Fruit fly (Drosophila melanogaster) whole organism, embryonic: ENCODE data around the gene Spt20.

Experiments
- B-H2 ChIP-seq: fragments of 200-800 bp; sonication (Bioruptor generic); optimal IDR thresholded peaks from 2 replicates; lab custom pipeline; 2018; ENCODE audit warnings: missing biosample characterization, mild to moderate bottlenecking, missing genetic modification characterization
- BEAF-32 ChIP-seq: fragments of 200-800 bp; sonication (Bioruptor generic); optimal IDR thresholded peaks from 3 replicates; lab custom pipeline; 2017; ENCODE audit warnings: missing biosample characterization, missing genetic modification characterization, mild to moderate bottlenecking, moderate library complexity, missing genetic modification reagents
- Bdp1 ChIP-seq: fragments of 200-800 bp; sonication (Bioruptor generic); optimal IDR thresholded peaks from 3 replicates; lab custom pipeline; 2016; ENCODE audit warnings: missing biosample characterization, missing genetic modification characterization
- Blimp-1 ChIP-seq: fragments of 200-800 bp; sonication (Bioruptor generic); optimal IDR thresholded peaks from 3 replicates; lab custom pipeline; 2018; ENCODE audit warnings: missing biosample characterization, missing genetic modification characterization, mild to moderate bottlenecking, moderate library complexity, missing genetic modification reagents
- CG10654 ChIP-seq: fragments of 200-800 bp; sonication (Bioruptor generic); optimal IDR thresholded peaks from 2 replicates; lab custom pipeline; 2016; ENCODE audit warnings: missing biosample characterization, missing genetic modification characterization
- CG11560 ChIP-seq: fragments of 200-800 bp; sonication (Bioruptor generic); IDR thresholded peaks from 3 replicates; pipeline ENCODE4 v1.3.6; 2022; ENCODE audit warnings: missing biosample characterization, missing genetic modification characterization
- CG14860 ChIP-seq: fragments of 200-800 bp; sonication (Bioruptor generic); IDR thresholded peaks from 3 replicates; pipeline ENCODE4 v1.3.6; 2022; ENCODE audit warnings: missing biosample characterization, missing genetic modification characterization; ENCODE audit not compliant: partially characterized antibody
- CG15011 ChIP-seq: fragments of 200-800 bp; sonication (Bioruptor generic); optimal IDR thresholded peaks from 3 replicates; lab custom pipeline; 2018; ENCODE audit warnings: missing biosample characterization, mild to moderate bottlenecking, missing genetic modification characterization
- CG2202 ChIP-seq: fragments of 200-800 bp; sonication (Bioruptor generic); optimal IDR thresholded peaks from 2 replicates; lab custom pipeline; 2018; ENCODE audit warnings: missing biosample characterization, mild to moderate bottlenecking, missing genetic modification characterization
- CG31365 ChIP-seq: fragments of 200-800 bp; sonication (Bioruptor generic); optimal IDR thresholded peaks from 2 replicates; lab custom pipeline; 2018; ENCODE audit warnings: missing biosample characterization, mild to moderate bottlenecking, missing genetic modification characterization
- CG3281 ChIP-seq: fragments of 200-800 bp; sonication (Bioruptor generic); optimal IDR thresholded peaks from 3 replicates; lab custom pipeline; 2017; ENCODE audit warnings: missing biosample characterization, mild to moderate bottlenecking, missing genetic modification characterization
- CG3995 ChIP-seq: fragments of 200-800 bp; sonication (Bioruptor generic); optimal IDR thresholded peaks from 3 replicates; lab custom pipeline; 2016; ENCODE audit warnings: missing biosample characterization, missing genetic modification characterization
- CG5180 ChIP-seq: fragments of 200-800 bp; sonication (Bioruptor generic); optimal IDR thresholded peaks from 3 replicates; lab custom pipeline; 2017; ENCODE audit warnings: missing biosample characterization, missing genetic modification characterization, mild to moderate bottlenecking, moderate library complexity, missing genetic modification reagents
- CG7271 ChIP-seq: fragments of 200-800 bp; sonication (Bioruptor generic); optimal IDR thresholded peaks from 2 replicates; lab custom pipeline; 2018; ENCODE audit warnings: missing biosample characterization, mild to moderate bottlenecking, missing genetic modification characterization, moderate library complexity
- CG7372 ChIP-seq: fragments of 200-800 bp; sonication (Bioruptor generic); IDR thresholded peaks from 2 replicates; pipeline ENCODE4 v1.3.6; 2022; ENCODE audit warnings: missing biosample characterization, missing genetic modification characterization
- Fer1 ChIP-seq: fragments of 200-800 bp; sonication (Bioruptor generic); optimal IDR thresholded peaks from 2 replicates; lab custom pipeline; 2017; ENCODE audit warnings: missing biosample characterization, mild to moderate bottlenecking, missing genetic modification characterization
- HmgD ChIP-seq: fragments of 200-800 bp; sonication (Bioruptor generic); optimal IDR thresholded peaks from 3 replicates; lab custom pipeline; 2016; ENCODE audit warnings: missing biosample characterization, missing genetic modification characterization
- Nf-YA ChIP-seq: fragments of 200-800 bp; sonication (Bioruptor generic); IDR thresholded peaks from 2 replicates; pipeline ENCODE4 v1.3.6; 2022; ENCODE audit warnings: missing biosample characterization, missing genetic modification characterization
- Nf-YB ChIP-seq: fragments of 200-800 bp; sonication (Bioruptor generic); optimal IDR thresholded peaks from 3 replicates; lab custom pipeline; 2019; ENCODE audit warnings: missing biosample characterization, mild to moderate bottlenecking, missing genetic modification characterization, moderate library complexity
- Poxn ChIP-seq: fragments of 200-800 bp; sonication (Bioruptor generic); IDR thresholded peaks from 2 replicates; pipeline ENCODE4 v1.3.6; 2022; ENCODE audit warnings: missing biosample characterization, missing genetic modification characterization
- Sox100B ChIP-seq: fragments of 200-800 bp; sonication (Bioruptor generic); optimal IDR thresholded peaks from 3 replicates; lab custom pipeline; 2018; ENCODE audit warnings: missing biosample characterization, mild to moderate bottlenecking, missing genetic modification characterization
- ap ChIP-seq: fragments of 200-800 bp; sonication (Bioruptor generic); IDR thresholded peaks from 2 replicates; pipeline ENCODE4 v1.3.6; 2022; ENCODE audit warnings: missing biosample characterization, missing genetic modification characterization
- ase ChIP-seq: fragments of 200-800 bp; sonication (Bioruptor generic); IDR thresholded peaks from 3 replicates; pipeline ENCODE4 v1.3.6; 2022; ENCODE audit warnings: missing biosample characterization, missing genetic modification characterization
- bab2 ChIP-seq: fragments of 200-800 bp; sonication (Bioruptor generic); optimal IDR thresholded peaks from 2 replicates; lab custom pipeline; 2016; ENCODE audit warnings: missing biosample characterization, missing genetic modification characterization
- bbx ChIP-seq: fragments of 200-800 bp; sonication (Bioruptor generic); IDR thresholded peaks from 2 replicates; pipeline ENCODE4 v1.3.6; 2022; ENCODE audit warnings: missing biosample characterization, missing genetic modification characterization; ENCODE audit not compliant: partially characterized antibody
- bigmax ChIP-seq: fragments of 200-800 bp; sonication (Bioruptor generic); optimal IDR thresholded peaks from 2 replicates; lab custom pipeline; 2018; ENCODE audit warnings: missing biosample characterization, mild to moderate bottlenecking, missing genetic modification characterization
- cad ChIP-seq: fragments of >200 bp; optimal IDR thresholded peaks from 2 replicates; lab custom pipeline; 2017; ENCODE audit warnings: missing biosample characterization, missing genetic modification characterization
- cato ChIP-seq: fragments of 200-800 bp; sonication (Bioruptor generic); optimal IDR thresholded peaks from 2 replicates; lab custom pipeline; 2016; ENCODE audit warnings: missing biosample characterization, missing genetic modification characterization, borderline replicate concordance
- cg ChIP-seq: fragments of 200-800 bp; sonication (Bioruptor generic); optimal IDR thresholded peaks from 3 replicates; lab custom pipeline; 2019; ENCODE audit warnings: missing biosample characterization, mild to moderate bottlenecking, missing genetic modification characterization, moderate library complexity
- dmrt11E ChIP-seq: fragments of 200-800 bp; sonication (Bioruptor generic); optimal IDR thresholded peaks from 3 replicates; lab custom pipeline; 2018; ENCODE audit warnings: missing biosample characterization, mild to moderate bottlenecking, missing genetic modification characterization, moderate library complexity
- exex ChIP-seq: fragments of 200-800 bp; sonication (Bioruptor generic); optimal IDR thresholded peaks from 4 replicates; lab custom pipeline; 2018; ENCODE audit warnings: missing biosample characterization, mild to moderate bottlenecking, missing genetic modification characterization, moderate library complexity
- fd3F ChIP-seq: fragments of 200-800 bp; sonication (Bioruptor generic); optimal IDR thresholded peaks from 2 replicates; lab custom pipeline; 2018; ENCODE audit warnings: missing biosample characterization, mild to moderate bottlenecking, missing genetic modification characterization, moderate library complexity
- fd96Cb ChIP-seq: fragments of 200-800 bp; sonication (Bioruptor generic); optimal IDR thresholded peaks from 2 replicates; lab custom pipeline; 2018; ENCODE audit warnings: missing biosample characterization, mild to moderate bottlenecking, missing genetic modification characterization, moderate library complexity
- hb ChIP-seq: fragments of 200-800 bp; sonication (Bioruptor generic); IDR thresholded peaks from 3 replicates; pipeline ENCODE4 v1.3.6; 2022; ENCODE audit warnings: missing biosample characterization, missing genetic modification characterization; ENCODE audit not compliant: partially characterized antibody
- inv ChIP-seq: fragments of 200-800 bp; sonication (Bioruptor generic); IDR thresholded peaks from 2 replicates; pipeline ENCODE4 v1.3.6; 2022; ENCODE audit warnings: missing biosample characterization, missing genetic modification characterization; ENCODE audit not compliant: partially characterized antibody
- jing ChIP-seq: fragments of 200-800 bp; sonication (Bioruptor generic); optimal IDR thresholded peaks from 2 replicates; lab custom pipeline; 2018; ENCODE audit warnings: missing biosample characterization, mild to moderate bottlenecking, missing genetic modification characterization
- jumu ChIP-seq: fragments of 200-800 bp; sonication (Bioruptor generic); optimal IDR thresholded peaks from 3 replicates; lab custom pipeline; 2016; ENCODE audit warnings: missing biosample characterization, missing genetic modification characterization
- ken ChIP-seq: fragments of 200-800 bp; sonication (Bioruptor generic); IDR thresholded peaks from 3 replicates; pipeline ENCODE4 v1.3.6; 2022; ENCODE audit warnings: missing biosample characterization, missing genetic modification characterization
- knrl ChIP-seq: fragments of 200-800 bp; sonication (Bioruptor generic); IDR thresholded peaks from 3 replicates; pipeline ENCODE4 v1.3.6; 2022; ENCODE audit warnings: missing biosample characterization, missing genetic modification characterization; ENCODE audit not compliant: partially characterized antibody
- pho ChIP-seq: fragments of 200-800 bp; sonication (Bioruptor generic); optimal IDR thresholded peaks from 2 replicates; lab custom pipeline; 2016; ENCODE audit warnings: missing biosample characterization, missing genetic modification characterization
- sc ChIP-seq, 3 experiments: fragments of >200 bp in 2 of 3; fragments of 200-800 bp in 1 of 3; sonication (Bioruptor generic) in 1 of 3; optimal IDR thresholded peaks; 2 replicates in 2 of 3; 3 replicates in 1 of 3; lab custom pipeline; 2017; ENCODE audit warnings: mild to moderate bottlenecking in 1 of 3, missing biosample characterization in 1 of 3, missing genetic modification characterization in 1 of 3, missing genetic modification reagents in 1 of 3
- seq ChIP-seq: fragments of 200-800 bp; sonication (Bioruptor generic); IDR thresholded peaks from 2 replicates; pipeline ENCODE4 v1.3.6; 2022; ENCODE audit warnings: missing biosample characterization, missing genetic modification characterization
- sob ChIP-seq: fragments of 200-800 bp; sonication (Bioruptor generic); IDR thresholded peaks from 2 replicates; pipeline ENCODE4 v1.3.6; 2022; ENCODE audit warnings: missing biosample characterization, missing genetic modification characterization
- tap ChIP-seq: fragments of 200-800 bp; optimal IDR thresholded peaks from 3 replicates; lab custom pipeline; 2019; ENCODE audit warnings: missing biosample characterization, mild to moderate bottlenecking, missing genetic modification characterization, moderate library complexity
- tin ChIP-seq: fragments of 200-800 bp; sonication (Bioruptor generic); optimal IDR thresholded peaks from 3 replicates; lab custom pipeline; 2016; ENCODE audit warnings: missing biosample characterization, missing genetic modification characterization
- toy ChIP-seq: fragments of 200-800 bp; sonication (Bioruptor generic); IDR thresholded peaks from 2 replicates; pipeline ENCODE4 v1.3.6; 2022; ENCODE audit warnings: missing biosample characterization, missing genetic modification characterization
- tup ChIP-seq: fragments of 200-800 bp; sonication (Bioruptor generic); optimal IDR thresholded peaks from 2 replicates; lab custom pipeline; 2016; ENCODE audit warnings: missing biosample characterization, mild to moderate bottlenecking, missing genetic modification characterization, moderate library complexity
- zen2 ChIP-seq: fragments of 200-800 bp; sonication (Bioruptor generic); IDR thresholded peaks from 3 replicates; pipeline ENCODE4 v1.3.6; 2022; ENCODE audit warnings: missing biosample characterization, missing genetic modification characterization; ENCODE audit not compliant: partially characterized antibody
- zfh1 ChIP-seq: fragments of 200-800 bp; sonication (Bioruptor generic); IDR thresholded peaks from 3 replicates; pipeline ENCODE4 v1.3.6; 2022; ENCODE audit warnings: missing biosample characterization, missing genetic modification characterization

The Spt20 gene

DNA sequence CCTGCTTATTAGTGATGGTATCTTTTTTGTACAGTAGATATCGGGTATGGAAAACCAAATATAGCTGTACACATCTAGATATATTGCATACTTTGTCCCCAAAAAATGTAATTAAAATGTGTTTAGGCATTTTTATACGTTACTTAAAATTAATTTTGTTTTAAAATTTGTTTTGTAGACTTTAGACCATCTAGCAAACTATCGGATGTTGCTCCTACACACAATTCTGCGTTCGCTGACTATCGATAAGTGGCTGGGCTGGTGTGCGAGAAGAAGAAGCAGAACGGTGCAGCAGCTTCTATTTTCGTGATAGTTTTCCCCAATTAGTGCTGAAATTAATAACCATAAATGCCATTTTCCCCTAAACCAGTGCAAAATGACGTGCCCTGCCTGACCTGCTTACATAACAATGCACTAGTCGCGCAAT lies 10.6 kb downstream of the Spt20 start, which contains the start of the genes Vps36 and Liprin-beta (continued):
- TF ChIP-seq cg (GFP tag; lab: Kevin White, UChicago): no peak
- peak; percentile 82; the same call in 2 of the 3 replicates for TF ChIP-seq zfh1
- no peak for TF ChIP-seq B-H2
- TF ChIP-seq CG7372 (GFP tag; lab: Robert Waterston, UW): peak; percentile 87
- TF ChIP-seq ap (GFP tag; lab: Robert Waterston, UW): peak; percentile 80
- peak; percentile 89 for TF ChIP-seq tin (GFP tag; lab: Kevin White, UChicago)
- TF ChIP-seq Blimp-1 (GFP tag; lab: Kevin White, UChicago): no peak
- TF ChIP-seq CG11560 (tag; lab: Robert Waterston, UW): peak; percentile 68; the same call in 2 of the 3 replicates
- TF ChIP-seq HmgD (GFP tag; lab: Kevin White, UChicago): peak; percentile 93
- peak; percentile 84 for TF ChIP-seq dmrt11E (tag; lab: Kevin White, UChicago)
- TF ChIP-seq CG7271 (tag; lab: Kevin White, UChicago): peak; percentile 58
- TF ChIP-seq jing (GFP tag; lab: Kevin White, UChicago): peak; percentile 54
- no peak for TF ChIP-seq CG3281 (GFP tag; lab: Kevin White, UChicago)
- TF ChIP-seq CG3995 (GFP tag; lab: Kevin White, UChicago): peak; percentile 84
- TF ChIP-seq Sox100B: no peak
- TF ChIP-seq CG10654 (GFP tag; lab: Kevin White, UChicago): peak; percentile 28
- TF ChIP-seq bbx: peak; percentile 84
- no peak for TF ChIP-seq tap
- peak; percentile 99 for TF ChIP-seq knrl (GFP tag; lab: Robert Waterston, UW)
- TF ChIP-seq bab2 (GFP tag; lab: Kevin White, UChicago): peak; percentile 95
- TF ChIP-seq Nf-YA (GFP tag; lab: Robert Waterston, UW): peak; percentile 65
- TF ChIP-seq CG31365 (tag; lab: Kevin White, UChicago): no peak
- peak; percentile 62 for TF ChIP-seq Nf-YB
- peak; percentile 92 for TF ChIP-seq hb (GFP tag; lab: Robert Waterston, UW)
- TF ChIP-seq sc (optimal IDR thresholded peaks at IDR 0.05; lab: Kevin White, UChicago): no peak
- TF ChIP-seq sc (GFP tag; optimal IDR thresholded peaks at IDR 0.05; lab: Kevin White, UChicago): peak; percentile 66
- TF ChIP-seq CG5180 (GFP tag; lab: Kevin White, UChicago): no peak
- TF ChIP-seq fd96Cb (tag; lab: Kevin White, UChicago): peak; percentile 75
- peak; percentile 59 for TF ChIP-seq tup (GFP tag; lab: Kevin White, UChicago)
- no peak for TF ChIP-seq bigmax (GFP tag; lab: Kevin White, UChicago)
- peak; percentile 92 for TF ChIP-seq jumu
- peak; percentile 98 for TF ChIP-seq CG14860
- peak; percentile 80 for TF ChIP-seq fd3F (GFP tag; lab: Kevin White, UChicago)
- TF ChIP-seq CG2202 (tag; lab: Kevin White, UChicago): peak; percentile 62
- TF ChIP-seq inv (GFP tag; lab: Robert Waterston, UW): peak; percentile 97
- peak; percentile 83 for TF ChIP-seq Poxn (GFP tag; lab: Robert Waterston, UW)
- TF ChIP-seq ken (GFP tag; lab: Robert Waterston, UW): peak; percentile 90
- no peak for TF ChIP-seq exex (tag; lab: Kevin White, UChicago)
- TF ChIP-seq toy (GFP tag; lab: Robert Waterston, UW): no peak
- peak; percentile 83 for TF ChIP-seq ase (GFP tag; lab: Robert Waterston, UW)
- peak; percentile 99 for TF ChIP-seq BEAF-32 (GFP tag; lab: Kevin White, UChicago)
- peak; percentile 47; the same call in 1 of the 2 replicates for TF ChIP-seq seq (GFP tag; lab: Robert Waterston, UW)
- no peak for TF ChIP-seq cad
- TF ChIP-seq pho (GFP tag; lab: Kevin White, UChicago): peak; percentile 95
- TF ChIP-seq Fer1: no peak
- TF ChIP-seq CG15011: no peak
- peak; percentile 93 for TF ChIP-seq sob (GFP tag; lab: Robert Waterston, UW)
- TF ChIP-seq zen2 (GFP tag; lab: Robert Waterston, UW): peak; percentile 87; the same call in 2 of the 3 replicates
- TF ChIP-seq cato: peak; percentile 72
- peak; percentile 74 for TF ChIP-seq Bdp1 (GFP tag; lab: Kevin White, UChicago)
